Worm (Caenorhabditis elegans) whole organism, L3 larva: Measurements from ENCODE around the gene F09G2.2.

Experiments
- snpc-4 ChIP-seq: fragments of 150-350 bp; optimal IDR thresholded peaks from 2 replicates; lab custom pipeline; 2014; ENCODE audit warnings: missing biosample characterization, missing genetic modification characterization
- unc-62 ChIP-seq: fragments of 150-350 bp; sonication (generic microtip); optimal IDR thresholded peaks from 4 replicates; lab custom pipeline; 2014; ENCODE audit warnings: missing biosample characterization, missing genetic modification reagents, missing genetic modification characterization

DNA sequence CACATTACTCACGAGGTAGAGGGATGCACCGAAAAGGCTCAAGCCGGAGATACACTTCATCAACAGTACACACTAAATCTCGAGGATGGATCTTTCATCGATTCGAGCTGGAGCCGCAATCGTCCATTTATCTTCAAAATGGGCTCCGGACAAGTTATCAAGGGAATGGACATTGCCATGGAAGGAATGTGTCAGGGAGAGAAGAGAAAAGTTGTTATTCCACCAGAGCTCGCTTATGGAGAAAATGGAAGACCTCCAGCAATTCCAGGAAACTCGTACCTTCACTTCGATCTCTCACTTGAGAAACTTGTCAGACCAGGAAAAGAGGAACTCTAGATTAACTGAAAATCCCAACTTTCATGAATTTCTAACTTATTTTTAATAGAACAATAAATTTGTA lies 29.2 kb downstream of the F09G2.2 start:
- TF ChIP-seq unc-62 (GFP tag; lab: Kevin White, UChicago) (no peak), snpc-4 (no peak)
